Fruit fly (Drosophila melanogaster): ENCODE results near the gene KrT95D.

The KrT95D gene

dm6 chr3R:24031019-24031824 is 405 bp downstream of the KrT95D start (continued):
- TF ChIP-seq chn (GFP tag; optimal IDR thresholded peaks at IDR 0.05) (peak; percentile 2), E2f2 (GFP tag; IDR thresholded peaks at IDR 0.05) (no peak), CG11695 (GFP tag; IDR thresholded peaks at IDR 0.05) (peak; percentile 25; the same call in 2 of the 3 replicates), ewg (GFP tag; optimal IDR thresholded peaks at IDR 0.05) (peak; percentile 69), CG8290 (GFP tag; optimal IDR thresholded peaks at IDR 0.05) (no peak), CG8290 (tag; optimal IDR thresholded peaks at IDR 0.05) (peak in 1 of 2 experiments; percentile 32), zfh1 (GFP tag; IDR thresholded peaks at IDR 0.05) (peak; percentile 24; the same call in 1 of the 3 replicates), Max (GFP tag; optimal IDR thresholded peaks at IDR 0.05) (no peak), gsb-n (tag; optimal IDR thresholded peaks at IDR 0.05) (peak; percentile 14), slbo (GFP tag; IDR thresholded peaks at IDR 0.05) (peak; percentile 8; the same call in 1 of the 2 replicates), CG3847 (GFP tag; IDR thresholded peaks at IDR 0.05) (no peak), Dll (GFP tag; IDR thresholded peaks at IDR 0.05; ENCODE audit: partially characterized antibody) (peak; percentile 37; the same call in 1 of the 4 replicates), CG11456 (GFP tag; IDR thresholded peaks at IDR 0.05) (0 out of 3 replicates have a peak, but pooled peaks have one; percentile 36), Aef1 (GFP tag; IDR thresholded peaks at IDR 0.05) (0 out of 3 replicates have a peak, but pooled peaks have one; percentile 21), CG6791 (GFP tag; IDR thresholded peaks at IDR 0.05; ENCODE audit: partially characterized antibody) (no peak), CG4360 (GFP tag; IDR thresholded peaks at IDR 0.05) (peak; percentile 67), CG2199 (GFP tag; IDR thresholded peaks at IDR 0.05) (no peak), dpn (GFP tag; optimal IDR thresholded peaks at IDR 0.05) (peak in 1 of 2 experiments; percentile 3), cas (GFP tag; IDR thresholded peaks at IDR 0.05) (0 out of 2 replicates have a peak, but pooled peaks have one; percentile 22), CG12236 (GFP tag; optimal IDR thresholded peaks at IDR 0.05) (no peak), CG10147 (GFP tag; optimal IDR thresholded peaks at IDR 0.05) (no peak), MTF-1 (GFP tag; optimal IDR thresholded peaks at IDR 0.05; ENCODE audit: borderline replicate concordance) (peak; percentile 9), stc (GFP tag; IDR thresholded peaks at IDR 0.05) (peak; percentile 35; the same call in 1 of the 2 replicates), jumu (GFP tag; optimal IDR thresholded peaks at IDR 0.05) (no peak), sna (GFP tag; IDR thresholded peaks at IDR 0.05; ENCODE audit: partially characterized antibody) (0 out of 2 replicates have a peak, but pooled peaks have one; percentile 10), Fer2 (tag; optimal IDR thresholded peaks at IDR 0.05) (no peak), CG6813 (GFP tag; optimal IDR thresholded peaks at IDR 0.05) (peak; percentile 50), CG13296 (GFP tag; optimal IDR thresholded peaks at IDR 0.05) (peak; percentile 1), az2 (GFP tag; optimal IDR thresholded peaks at IDR 0.05) (no peak), H15 (GFP tag; IDR thresholded peaks at IDR 0.05) (0 out of 3 replicates have a peak, but pooled peaks have one; percentile 12), Rx (GFP tag; IDR thresholded peaks at IDR 0.05) (0 out of 2 replicates have a peak, but pooled peaks have one; percentile 23), CG14014 (GFP tag; IDR thresholded peaks at IDR 0.05) (peak; percentile 26; the same call in 1 of the 2 replicates), nmo (GFP tag; optimal IDR thresholded peaks at IDR 0.05) (no peak), CrebB (tag; optimal IDR thresholded peaks at IDR 0.05) (peak; percentile 6), CG1792 (GFP tag; optimal IDR thresholded peaks at IDR 0.05) (no peak), gem (tag; optimal IDR thresholded peaks at IDR 0.05) (peak; percentile 7), bsh (GFP tag; optimal IDR thresholded peaks at IDR 0.05) (peak in 1 of 2 experiments; percentile 29), Blimp-1 (GFP tag; optimal IDR thresholded peaks at IDR 0.05) (peak; percentile 24)

dm6 chr3R:24027222-24027621 is 4.4 kb downstream of the KrT95D start:
- TF ChIP-seq slbo (GFP tag; IDR thresholded peaks at IDR 0.05) (no peak), CG15479 (GFP tag; optimal IDR thresholded peaks at IDR 0.05) (peak; percentile 92), YL-1 (GFP tag; optimal IDR thresholded peaks at IDR 0.05) (no peak), grn (GFP tag; optimal IDR thresholded peaks at IDR 0.05) (peak; percentile 7)

All from whole organism, embryonic.